Fruit fly (Drosophila melanogaster) whole organism, embryonic: ENCODE data around the gene Tim17a1.

Source experiments
- Adf1 ChIP-seq: fragments of 200-800 bp; sonication (Bioruptor generic); IDR thresholded peaks from 2 replicates; pipeline ENCODE4 v1.3.6; 2022; ENCODE audit warnings: missing biosample characterization, missing genetic modification characterization
- CG10462 ChIP-seq: fragments of 200-800 bp; sonication (Bioruptor generic); optimal IDR thresholded peaks from 2 replicates; lab custom pipeline; 2016; ENCODE audit warnings: missing biosample characterization, missing genetic modification characterization
- CG10543 ChIP-seq: fragments of 200-800 bp; sonication (Bioruptor generic); optimal IDR thresholded peaks from 3 replicates; lab custom pipeline; 2017; ENCODE audit warnings: missing biosample characterization, mild to moderate bottlenecking, missing genetic modification characterization, moderate library complexity
- CG11560 ChIP-seq: fragments of 200-800 bp; sonication (Bioruptor generic); IDR thresholded peaks from 3 replicates; pipeline ENCODE4 v1.3.6; 2022; ENCODE audit warnings: missing biosample characterization, missing genetic modification characterization
- CG12744 ChIP-seq: fragments of 200-800 bp; sonication (Bioruptor generic); optimal IDR thresholded peaks from 2 replicates; lab custom pipeline; 2016; ENCODE audit warnings: missing biosample characterization, missing genetic modification characterization
- CG13775 ChIP-seq: fragments of 200-800 bp; sonication (Bioruptor generic); optimal IDR thresholded peaks from 3 replicates; lab custom pipeline; 2017; ENCODE audit warnings: missing biosample characterization, mild to moderate bottlenecking, missing genetic modification characterization
- CG13894 ChIP-seq: fragments of 200-800 bp; sonication (Bioruptor generic); optimal IDR thresholded peaks from 3 replicates; lab custom pipeline; 2018; ENCODE audit warnings: missing biosample characterization, mild to moderate bottlenecking, missing genetic modification characterization, moderate library complexity
- CG1603 ChIP-seq: fragments of 200-800 bp; sonication (Bioruptor generic); optimal IDR thresholded peaks from 2 replicates; lab custom pipeline; 2019; ENCODE audit warnings: missing biosample characterization, mild to moderate bottlenecking, missing genetic modification characterization, moderate library complexity
- CG17568 ChIP-seq: fragments of 200-800 bp; sonication (Bioruptor generic); optimal IDR thresholded peaks from 2 replicates; lab custom pipeline; 2018; ENCODE audit warnings: missing biosample characterization, mild to moderate bottlenecking, missing genetic modification characterization, moderate library complexity
- CG18262 ChIP-seq: fragments of 200-800 bp; optimal IDR thresholded peaks from 3 replicates; lab custom pipeline; 2019; ENCODE audit warnings: missing biosample characterization, mild to moderate bottlenecking, missing genetic modification characterization, moderate library complexity
- CG32532 ChIP-seq: fragments of 200-800 bp; sonication (Bioruptor generic); IDR thresholded peaks from 2 replicates; pipeline ENCODE4 v1.3.6; 2022; ENCODE audit warnings: missing biosample characterization, missing genetic modification characterization
- CG43689 ChIP-seq: fragments of 200-800 bp; sonication (Bioruptor generic); IDR thresholded peaks from 2 replicates; pipeline ENCODE4 v1.3.6; 2022; ENCODE audit warnings: missing biosample characterization, missing genetic modification characterization
- CG4424 ChIP-seq: fragments of 200-800 bp; sonication (Bioruptor generic); optimal IDR thresholded peaks from 3 replicates; lab custom pipeline; 2016; ENCODE audit warnings: missing biosample characterization, missing genetic modification characterization
- CG5180 ChIP-seq: fragments of 200-800 bp; sonication (Bioruptor generic); optimal IDR thresholded peaks from 3 replicates; lab custom pipeline; 2017; ENCODE audit warnings: missing biosample characterization, missing genetic modification characterization, mild to moderate bottlenecking, moderate library complexity, missing genetic modification reagents
- CG7372 ChIP-seq: fragments of 200-800 bp; sonication (Bioruptor generic); IDR thresholded peaks from 2 replicates; pipeline ENCODE4 v1.3.6; 2022; ENCODE audit warnings: missing biosample characterization, missing genetic modification characterization
- CG7556 ChIP-seq: fragments of 200-800 bp; sonication (Bioruptor generic); optimal IDR thresholded peaks from 2 replicates; lab custom pipeline; 2017; ENCODE audit warnings: missing biosample characterization, mild to moderate bottlenecking, missing genetic modification characterization
- CG9215 ChIP-seq: fragments of 200-800 bp; sonication (Bioruptor generic); IDR thresholded peaks from 2 replicates; pipeline ENCODE4 v1.3.6; 2022; ENCODE audit warnings: missing biosample characterization, missing genetic modification characterization
- CG9932 ChIP-seq: fragments of 200-800 bp; sonication (Bioruptor generic); IDR thresholded peaks from 2 replicates; pipeline ENCODE4 v1.3.6; 2022; ENCODE audit warnings: missing biosample characterization, missing genetic modification characterization
- Dp ChIP-seq: fragments of 200-800 bp; sonication (Bioruptor generic); optimal IDR thresholded peaks from 2 replicates; lab custom pipeline; 2018; ENCODE audit warnings: missing biosample characterization, mild to moderate bottlenecking, missing genetic modification characterization, moderate library complexity
- Ets97D ChIP-seq: fragments of 200-800 bp; sonication (Bioruptor generic); optimal IDR thresholded peaks from 3 replicates; lab custom pipeline; 2016; ENCODE audit warnings: missing biosample characterization, missing genetic modification characterization
- Fer3 ChIP-seq: fragments of 200-800 bp; sonication (Bioruptor generic); optimal IDR thresholded peaks from 2 replicates; lab custom pipeline; 2018; ENCODE audit warnings: missing biosample characterization, mild to moderate bottlenecking, missing genetic modification characterization, moderate library complexity
- Hr3 ChIP-seq: fragments of 200-800 bp; sonication (Bioruptor generic); optimal IDR thresholded peaks from 3 replicates; lab custom pipeline; 2016; ENCODE audit warnings: missing biosample characterization, missing genetic modification characterization
- Med ChIP-seq: fragments of 200-800 bp; sonication (Bioruptor generic); peaks from one replicate; lab custom pipeline; 2016; ENCODE audit warnings: missing biosample characterization, missing genetic modification characterization, mild to moderate bottlenecking, inconsistent platforms, moderate library complexity
- Neu2 ChIP-seq: fragments of 200-800 bp; sonication (Bioruptor generic); optimal IDR thresholded peaks from 3 replicates; lab custom pipeline; 2016; ENCODE audit warnings: missing biosample characterization, missing genetic modification characterization, borderline replicate concordance
- Sin3A ChIP-seq: fragments of >200 bp; optimal IDR thresholded peaks from 2 replicates; lab custom pipeline; 2018
- Stat92E ChIP-seq, 3 experiments: fragments of >200 bp in 2 of 3; fragments of 200-800 bp in 1 of 3; sonication (Bioruptor generic) in 1 of 3; optimal IDR thresholded peaks; 2 replicates each; lab custom pipeline; 2017 to 2019; ENCODE audit warnings: missing biosample characterization in 3 of 3, missing genetic modification characterization in 3 of 3, mild to moderate bottlenecking in 1 of 3, moderate library complexity in 1 of 3
- Tbp ChIP-seq: fragments of >200 bp; optimal IDR thresholded peaks from 2 replicates; lab custom pipeline; 2018; ENCODE audit warnings: missing biosample characterization, missing genetic modification characterization
- ara ChIP-seq: fragments of 200-800 bp; sonication (Bioruptor generic); IDR thresholded peaks from 2 replicates; pipeline ENCODE4 v1.3.6; 2022; ENCODE audit warnings: missing biosample characterization, missing genetic modification characterization
- ash1 ChIP-seq: fragments of 200-800 bp; sonication (Bioruptor generic); optimal IDR thresholded peaks from 2 replicates; lab custom pipeline; 2018; ENCODE audit warnings: missing biosample characterization, mild to moderate bottlenecking, missing genetic modification characterization
- az2 ChIP-seq: fragments of 200-800 bp; sonication (Bioruptor generic); optimal IDR thresholded peaks from 3 replicates; lab custom pipeline; 2016; ENCODE audit warnings: missing biosample characterization, missing genetic modification characterization
- cato ChIP-seq: fragments of 200-800 bp; sonication (Bioruptor generic); optimal IDR thresholded peaks from 2 replicates; lab custom pipeline; 2016; ENCODE audit warnings: missing biosample characterization, missing genetic modification characterization, borderline replicate concordance
- dmrt11E ChIP-seq: fragments of 200-800 bp; sonication (Bioruptor generic); optimal IDR thresholded peaks from 3 replicates; lab custom pipeline; 2018; ENCODE audit warnings: missing biosample characterization, mild to moderate bottlenecking, missing genetic modification characterization, moderate library complexity
- fru ChIP-seq: fragments of >200 bp; optimal IDR thresholded peaks from 2 replicates; lab custom pipeline; 2017
- gcm ChIP-seq: fragments of 200-800 bp; sonication (Bioruptor generic); optimal IDR thresholded peaks from 2 replicates; lab custom pipeline; 2019; ENCODE audit warnings: missing biosample characterization, mild to moderate bottlenecking, missing genetic modification characterization, moderate library complexity
- gem ChIP-seq: fragments of 200-800 bp; sonication (Bioruptor generic); optimal IDR thresholded peaks from 2 replicates; lab custom pipeline; 2019; ENCODE audit warnings: missing biosample characterization, mild to moderate bottlenecking, missing genetic modification characterization, moderate library complexity
- gt ChIP-seq: fragments of 200-800 bp; sonication (Bioruptor generic); IDR thresholded peaks from 2 replicates; pipeline ENCODE4 v1.3.6; 2022; ENCODE audit warnings: missing biosample characterization, missing genetic modification characterization
- hbn ChIP-seq: fragments of 200-800 bp; sonication (Bioruptor generic); IDR thresholded peaks from 2 replicates; pipeline ENCODE4 v1.3.6; 2022; ENCODE audit warnings: missing biosample characterization, missing genetic modification characterization; ENCODE audit not compliant: partially characterized antibody
- ind ChIP-seq: fragments of 200-800 bp; sonication (Bioruptor generic); optimal IDR thresholded peaks from 3 replicates; lab custom pipeline; 2016; ENCODE audit warnings: missing biosample characterization, missing genetic modification characterization
- lab ChIP-seq: fragments of 200-800 bp; sonication (Bioruptor generic); optimal IDR thresholded peaks from 3 replicates; lab custom pipeline; 2017; ENCODE audit warnings: missing biosample characterization, missing genetic modification characterization, mild to moderate bottlenecking, moderate library complexity, missing genetic modification reagents
- nerfin-1 ChIP-seq: fragments of 200-800 bp; sonication (Bioruptor generic); optimal IDR thresholded peaks from 3 replicates; lab custom pipeline; 2019; ENCODE audit warnings: missing biosample characterization, mild to moderate bottlenecking, missing genetic modification characterization, moderate library complexity
- nmo ChIP-seq: fragments of 200-800 bp; sonication (Bioruptor generic); optimal IDR thresholded peaks from 2 replicates; lab custom pipeline; 2018; ENCODE audit warnings: missing biosample characterization, mild to moderate bottlenecking, missing genetic modification characterization, moderate library complexity
- psq ChIP-seq: fragments of 200-800 bp; sonication (Bioruptor generic); optimal IDR thresholded peaks from 2 replicates; lab custom pipeline; 2017; ENCODE audit warnings: missing biosample characterization, missing genetic modification characterization
- sd ChIP-seq: fragments of 200-800 bp; sonication (Bioruptor generic); optimal IDR thresholded peaks from 3 replicates; lab custom pipeline; 2018; ENCODE audit warnings: missing biosample characterization, mild to moderate bottlenecking, missing genetic modification characterization, moderate library complexity
- sim ChIP-seq: fragments of 200-800 bp; sonication (Bioruptor generic); IDR thresholded peaks from 2 replicates; pipeline ENCODE4 v1.3.6; 2022; ENCODE audit warnings: missing biosample characterization, missing genetic modification characterization
- ssp ChIP-seq: fragments of 200-800 bp; sonication (Bioruptor generic); IDR thresholded peaks from 2 replicates; pipeline ENCODE4 v1.3.6; 2022; ENCODE audit warnings: missing biosample characterization, missing genetic modification characterization
- tll ChIP-seq, 2 experiments: fragments of 200-800 bp in 1 of 2; fragments of >200 bp in 1 of 2; sonication (Bioruptor generic) in 1 of 2; optimal IDR thresholded peaks; 2 replicates each; lab custom pipeline; 2017 to 2019; ENCODE audit warnings: missing biosample characterization in 2 of 2, missing genetic modification characterization in 2 of 2, mild to moderate bottlenecking in 1 of 2, moderate library complexity in 1 of 2
- trem ChIP-seq: fragments of 200-800 bp; optimal IDR thresholded peaks from 3 replicates; lab custom pipeline; 2019; ENCODE audit warnings: missing biosample characterization, mild to moderate bottlenecking, missing genetic modification characterization, moderate library complexity
- ttk ChIP-seq: fragments of 200-800 bp; sonication (Bioruptor generic); IDR thresholded peaks from 2 replicates; pipeline ENCODE4 v2.1.2; 2022; ENCODE audit warnings: missing biosample characterization, missing genetic modification characterization
- vfl ChIP-seq: fragments of 200-800 bp; sonication (Bioruptor generic); optimal IDR thresholded peaks from 2 replicates; lab custom pipeline; 2016; ENCODE audit warnings: missing biosample characterization, missing genetic modification characterization
- vnd ChIP-seq: fragments of 200-800 bp; sonication (Bioruptor generic); IDR thresholded peaks from 3 replicates; pipeline ENCODE4 v1.3.6; 2022; ENCODE audit warnings: missing biosample characterization, missing genetic modification characterization; ENCODE audit not compliant: partially characterized antibody
- zen2 ChIP-seq: fragments of 200-800 bp; sonication (Bioruptor generic); IDR thresholded peaks from 3 replicates; pipeline ENCODE4 v1.3.6; 2022; ENCODE audit warnings: missing biosample characterization, missing genetic modification characterization; ENCODE audit not compliant: partially characterized antibody

Tim17a1 gene

DNA sequence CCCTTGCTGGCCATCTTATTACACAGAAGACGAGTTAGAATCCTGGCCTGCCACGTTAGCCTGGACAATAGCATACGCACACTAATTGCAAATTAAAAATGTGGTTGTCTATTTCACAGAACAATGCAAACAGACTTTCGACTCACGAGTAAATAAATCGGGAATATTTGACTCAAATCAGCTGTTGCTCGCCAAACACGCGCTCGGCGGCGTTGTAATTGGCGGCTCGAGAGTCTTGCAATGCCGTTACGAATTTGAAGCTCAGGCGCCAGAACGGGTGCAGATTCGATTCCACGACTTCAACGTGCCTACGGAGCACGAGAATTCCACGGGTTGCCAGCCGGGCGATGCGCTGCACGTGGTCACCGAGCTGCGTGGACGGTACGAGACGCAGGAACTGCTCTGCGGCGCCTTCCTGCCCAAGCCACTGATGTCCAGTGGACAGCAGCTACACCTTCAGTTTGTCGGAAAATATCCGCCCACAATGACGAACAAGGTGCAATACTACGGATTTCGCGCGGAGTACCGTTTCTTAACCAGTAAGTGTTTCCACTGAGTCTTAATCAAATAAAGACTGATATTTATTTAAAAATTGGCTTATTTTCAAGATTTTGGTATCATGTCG is 37.3 kb upstream of the Tim17a1 start, which contains the start of gene DNAlig3 (continued):
- no peak for TF ChIP-seq lab (GFP tag; lab: Kevin White, UChicago)
- no peak for TF ChIP-seq ssp
- no peak for TF ChIP-seq fru (lab: Kevin White, UChicago)
- no peak for TF ChIP-seq CG7556
- no peak for TF ChIP-seq Adf1 (GFP tag; lab: Robert Waterston, UW)
- TF ChIP-seq Sin3A (lab: Kevin White, UChicago): no peak
- no peak for TF ChIP-seq CG13775 (GFP tag; lab: Kevin White, UChicago)
- peak; percentile 23 for TF ChIP-seq trem (tag; lab: Kevin White, UChicago)
- peak; percentile 29 for TF ChIP-seq sd
- no peak for TF ChIP-seq CG7372
- TF ChIP-seq dmrt11E: no peak
- TF ChIP-seq Med (GFP tag; lab: Kevin White, UChicago): peak; percentile 42
- TF ChIP-seq CG4424: no peak
- TF ChIP-seq ash1: no peak
- no peak for TF ChIP-seq Stat92E (GFP tag; optimal IDR thresholded peaks at IDR 0.05; lab: Kevin White, UChicago)
- TF ChIP-seq Ets97D: no peak
- no peak for TF ChIP-seq sim
- TF ChIP-seq gt (GFP tag; lab: Robert Waterston, UW): no peak
- TF ChIP-seq CG10462: no peak
- TF ChIP-seq az2: no peak
- TF ChIP-seq gcm (GFP tag; lab: Kevin White, UChicago): no peak
- no peak for TF ChIP-seq Tbp (GFP tag; lab: Kevin White, UChicago)
- TF ChIP-seq CG12744: no peak
- TF ChIP-seq CG11560 (tag; lab: Robert Waterston, UW): no peak
- no peak for TF ChIP-seq ara (GFP tag; lab: Robert Waterston, UW)
- no peak for TF ChIP-seq CG9215 (GFP tag; lab: Robert Waterston, UW)
- TF ChIP-seq nerfin-1 (tag; lab: Kevin White, UChicago): no peak
- no peak for TF ChIP-seq cato
- no peak for TF ChIP-seq CG13894 (tag; lab: Kevin White, UChicago)
- no peak for TF ChIP-seq CG17568
- no peak for TF ChIP-seq CG18262
- no peak for TF ChIP-seq CG43689 (GFP tag; lab: Robert Waterston, UW)
- no peak for TF ChIP-seq ind (GFP tag; lab: Kevin White, UChicago)
- TF ChIP-seq ttk: no peak
- TF ChIP-seq nmo: no peak
- no peak for TF ChIP-seq gem (tag; lab: Kevin White, UChicago)
- TF ChIP-seq vfl: no peak
- TF ChIP-seq CG5180 (GFP tag; lab: Kevin White, UChicago): no peak
- peak; percentile 64 for TF ChIP-seq CG1603 (tag; lab: Kevin White, UChicago)
- TF ChIP-seq Hr3 (GFP tag; lab: Kevin White, UChicago): no peak
- peak; percentile 68; the same call in 2 of the 3 replicates for TF ChIP-seq zen2
- no peak for TF ChIP-seq CG9932 (GFP tag; lab: Robert Waterston, UW)
- TF ChIP-seq Fer3: no peak
- TF ChIP-seq CG10543: no peak
- TF ChIP-seq tll (GFP tag; optimal IDR thresholded peaks at IDR 0.05; lab: Kevin White, UChicago): peak in 1 of 2 experiments; percentile 62
- TF ChIP-seq Neu2: no peak
- no peak for TF ChIP-seq CG32532 (GFP tag; lab: Robert Waterston, UW)
- TF ChIP-seq Dp: peak; percentile 86
- peak; percentile 48 for TF ChIP-seq hbn
- no peak for TF ChIP-seq psq
- TF ChIP-seq vnd (GFP tag; lab: Robert Waterston, UW): no peak
